Fruit fly (Drosophila melanogaster) whole organism, embryonic: ENCODE data around the gene mthl9.

Experiments
- Atf3 ChIP-seq: fragments of 200-800 bp; sonication (Bioruptor generic); optimal IDR thresholded peaks from 3 replicates; lab custom pipeline; 2016; ENCODE audit warnings: missing biosample characterization, missing genetic modification characterization
- BEAF-32 ChIP-seq: fragments of 200-800 bp; sonication (Bioruptor generic); optimal IDR thresholded peaks from 3 replicates; lab custom pipeline; 2017; ENCODE audit warnings: missing biosample characterization, missing genetic modification characterization, mild to moderate bottlenecking, moderate library complexity, missing genetic modification reagents
- CG10267 ChIP-seq: fragments of 200-800 bp; sonication (Bioruptor generic); optimal IDR thresholded peaks from 2 replicates; lab custom pipeline; 2018; ENCODE audit warnings: missing biosample characterization, mild to moderate bottlenecking, missing genetic modification characterization, moderate library complexity
- CG1233 ChIP-seq: fragments of 200-800 bp; sonication (Bioruptor generic); optimal IDR thresholded peaks from 4 replicates; lab custom pipeline; 2018; ENCODE audit warnings: missing biosample characterization, mild to moderate bottlenecking, missing genetic modification characterization
- CG12391 ChIP-seq: fragments of 200-800 bp; sonication (Bioruptor generic); optimal IDR thresholded peaks from 3 replicates; lab custom pipeline; 2018; ENCODE audit warnings: missing biosample characterization, mild to moderate bottlenecking, missing genetic modification characterization, moderate library complexity
- CG12659 ChIP-seq: fragments of 200-800 bp; sonication (Bioruptor generic); optimal IDR thresholded peaks from 3 replicates; lab custom pipeline; 2017; ENCODE audit warnings: mild to moderate bottlenecking, missing biosample characterization, missing genetic modification reagents, missing genetic modification characterization
- CG13287 ChIP-seq: fragments of 200-800 bp; sonication (Bioruptor generic); IDR thresholded peaks from 2 replicates; pipeline ENCODE4 v1.3.6; 2022; ENCODE audit warnings: missing biosample characterization, missing genetic modification characterization; ENCODE audit not compliant: partially characterized antibody
- CG14710 ChIP-seq: fragments of 200-800 bp; sonication (Bioruptor generic); optimal IDR thresholded peaks from 3 replicates; lab custom pipeline; 2019; ENCODE audit warnings: missing biosample characterization, mild to moderate bottlenecking, missing genetic modification characterization, moderate library complexity
- CG15601 ChIP-seq: fragments of 200-800 bp; sonication (Bioruptor generic); optimal IDR thresholded peaks from 3 replicates; lab custom pipeline; 2019; ENCODE audit warnings: missing biosample characterization, mild to moderate bottlenecking, missing genetic modification characterization, moderate library complexity
- CG16813 ChIP-seq: fragments of 200-800 bp; sonication (Bioruptor generic); IDR thresholded peaks from 3 replicates; pipeline ENCODE4 v1.3.6; 2022; ENCODE audit warnings: missing biosample characterization, missing genetic modification characterization; ENCODE audit not compliant: partially characterized antibody
- CG2116 ChIP-seq: fragments of 200-800 bp; sonication (Bioruptor generic); optimal IDR thresholded peaks from 3 replicates; lab custom pipeline; 2018; ENCODE audit warnings: missing biosample characterization, mild to moderate bottlenecking, missing genetic modification characterization
- CG3163 ChIP-seq: fragments of 200-800 bp; sonication (Bioruptor generic); optimal IDR thresholded peaks from 3 replicates; lab custom pipeline; 2016; ENCODE audit warnings: missing biosample characterization, missing genetic modification characterization
- CG34376 ChIP-seq: fragments of 200-800 bp; sonication (Bioruptor generic); optimal IDR thresholded peaks from 2 replicates; lab custom pipeline; 2018; ENCODE audit warnings: missing biosample characterization, mild to moderate bottlenecking, missing genetic modification characterization
- CG4617 ChIP-seq: fragments of 200-800 bp; sonication (Bioruptor generic); optimal IDR thresholded peaks from 3 replicates; lab custom pipeline; 2016; ENCODE audit warnings: missing biosample characterization, missing genetic modification characterization, borderline replicate concordance
- CG6791 ChIP-seq: fragments of 200-800 bp; sonication (Bioruptor generic); IDR thresholded peaks from 3 replicates; pipeline ENCODE4 v1.3.6; 2022; ENCODE audit warnings: missing biosample characterization, missing genetic modification characterization; ENCODE audit not compliant: partially characterized antibody
- CG7928 ChIP-seq: fragments of 200-800 bp; sonication (Bioruptor generic); optimal IDR thresholded peaks from 2 replicates; lab custom pipeline; 2017; ENCODE audit warnings: missing biosample characterization, mild to moderate bottlenecking, missing genetic modification characterization
- CG7963 ChIP-seq: fragments of 200-800 bp; sonication (Bioruptor generic); IDR thresholded peaks from 3 replicates; pipeline ENCODE4 v1.3.6; 2022; ENCODE audit warnings: missing biosample characterization, missing genetic modification characterization; ENCODE audit not compliant: partially characterized antibody
- CG8290 ChIP-seq, 3 experiments: fragments of 200-800 bp; sonication (Bioruptor generic); optimal IDR thresholded peaks; 2 replicates each; lab custom pipeline; 2016 to 2019; ENCODE audit warnings: missing biosample characterization in 3 of 3, missing genetic modification characterization in 3 of 3, mild to moderate bottlenecking in 2 of 3, moderate library complexity in 1 of 3
- CG9437 ChIP-seq: fragments of 200-800 bp; sonication (Bioruptor generic); optimal IDR thresholded peaks from 2 replicates; lab custom pipeline; 2018; ENCODE audit warnings: missing biosample characterization, mild to moderate bottlenecking, missing genetic modification characterization
- E2f2 ChIP-seq: fragments of 200-800 bp; sonication (Bioruptor generic); IDR thresholded peaks from 2 replicates; pipeline ENCODE4 v1.3.6; 2022; ENCODE audit warnings: missing biosample characterization, missing genetic modification characterization
- ERR ChIP-seq: fragments of 200-800 bp; sonication (Bioruptor generic); optimal IDR thresholded peaks from 2 replicates; lab custom pipeline; 2016; ENCODE audit warnings: missing biosample characterization, missing genetic modification characterization
- Elba2 ChIP-seq: fragments of 200-800 bp; sonication (Bioruptor generic); optimal IDR thresholded peaks from 3 replicates; lab custom pipeline; 2016; ENCODE audit warnings: missing biosample characterization, missing genetic modification characterization
- GATAe ChIP-seq: fragments of 200-800 bp; sonication (Bioruptor generic); conservative IDR thresholded peaks from 2 replicates; pipeline ENCODE4 v1.3.6; 2022; ENCODE audit warnings: missing biosample characterization, missing genetic modification characterization
- HLH4C ChIP-seq: fragments of 200-800 bp; sonication (Bioruptor generic); IDR thresholded peaks from 3 replicates; pipeline ENCODE4 v1.3.6; 2022; ENCODE audit warnings: missing biosample characterization, missing genetic modification characterization; ENCODE audit not compliant: partially characterized antibody
- Hmr ChIP-seq: fragments of 200-800 bp; sonication (Bioruptor generic); optimal IDR thresholded peaks from 3 replicates; lab custom pipeline; 2017; ENCODE audit warnings: mild to moderate bottlenecking, missing biosample characterization, missing genetic modification reagents, missing genetic modification characterization
- MTF-1 ChIP-seq: fragments of 200-800 bp; sonication (Bioruptor generic); optimal IDR thresholded peaks from 2 replicates; lab custom pipeline; 2018; ENCODE audit warnings: missing biosample characterization, mild to moderate bottlenecking, missing genetic modification characterization, borderline replicate concordance
- Myb ChIP-seq: fragments of 200-800 bp; sonication (Bioruptor generic); optimal IDR thresholded peaks from 2 replicates; lab custom pipeline; 2016; ENCODE audit warnings: missing biosample characterization, missing genetic modification characterization
- Nf-YB ChIP-seq: fragments of 200-800 bp; sonication (Bioruptor generic); optimal IDR thresholded peaks from 3 replicates; lab custom pipeline; 2019; ENCODE audit warnings: missing biosample characterization, mild to moderate bottlenecking, missing genetic modification characterization, moderate library complexity
- Nf-YC ChIP-seq: fragments of 200-800 bp; optimal IDR thresholded peaks from 3 replicates; lab custom pipeline; 2019; ENCODE audit warnings: missing biosample characterization, mild to moderate bottlenecking, missing genetic modification characterization, moderate library complexity
- Opbp ChIP-seq: fragments of 200-800 bp; sonication (Bioruptor generic); IDR thresholded peaks from 3 replicates; pipeline ENCODE4 v1.3.6; 2022; ENCODE audit warnings: missing biosample characterization, missing genetic modification characterization; ENCODE audit not compliant: partially characterized antibody
- Rfx ChIP-seq: fragments of 200-800 bp; sonication (Bioruptor generic); IDR thresholded peaks from 2 replicates; pipeline ENCODE4 v1.3.6; 2022; ENCODE audit warnings: missing biosample characterization, missing genetic modification characterization
- Sry-δ ChIP-seq: fragments of 200-800 bp; sonication (Bioruptor generic); optimal IDR thresholded peaks from 2 replicates; lab custom pipeline; 2016; ENCODE audit warnings: missing biosample characterization, missing genetic modification characterization
- Stat92E ChIP-seq, 3 experiments: fragments of >200 bp in 2 of 3; fragments of 200-800 bp in 1 of 3; sonication (Bioruptor generic) in 1 of 3; optimal IDR thresholded peaks; 2 replicates each; lab custom pipeline; 2017 to 2019; ENCODE audit warnings: missing biosample characterization in 3 of 3, missing genetic modification characterization in 3 of 3, mild to moderate bottlenecking in 1 of 3, moderate library complexity in 1 of 3
- YL-1 ChIP-seq: fragments of 200-800 bp; sonication (Bioruptor generic); optimal IDR thresholded peaks from 3 replicates; lab custom pipeline; 2017; ENCODE audit warnings: missing biosample characterization, mild to moderate bottlenecking, missing genetic modification characterization
- ac ChIP-seq: fragments of 200-800 bp; sonication (Bioruptor generic); optimal IDR thresholded peaks from 3 replicates; lab custom pipeline; 2017; ENCODE audit warnings: missing biosample characterization, mild to moderate bottlenecking, missing genetic modification characterization
- amos ChIP-seq: fragments of 200-800 bp; sonication (Bioruptor generic); IDR thresholded peaks from 2 replicates; pipeline ENCODE4 v1.3.6; 2022; ENCODE audit warnings: missing biosample characterization, missing genetic modification characterization; ENCODE audit not compliant: partially characterized antibody
- caup ChIP-seq: fragments of 200-800 bp; sonication (Bioruptor generic); optimal IDR thresholded peaks from 3 replicates; lab custom pipeline; 2017; ENCODE audit warnings: missing biosample characterization, mild to moderate bottlenecking, missing genetic modification characterization, moderate library complexity; ENCODE audit not compliant: severe bottlenecking
- eyg ChIP-seq: fragments of 200-800 bp; sonication (Bioruptor generic); optimal IDR thresholded peaks from 3 replicates; lab custom pipeline; 2016; ENCODE audit warnings: missing biosample characterization, missing genetic modification characterization
- knrl ChIP-seq: fragments of 200-800 bp; sonication (Bioruptor generic); IDR thresholded peaks from 3 replicates; pipeline ENCODE4 v1.3.6; 2022; ENCODE audit warnings: missing biosample characterization, missing genetic modification characterization; ENCODE audit not compliant: partially characterized antibody
- pzg ChIP-seq: fragments of 200-800 bp; sonication (Bioruptor generic); optimal IDR thresholded peaks from 3 replicates; lab custom pipeline; 2018; ENCODE audit warnings: missing biosample characterization, mild to moderate bottlenecking, missing genetic modification characterization, moderate library complexity
- slbo ChIP-seq: fragments of 200-800 bp; sonication (Bioruptor generic); IDR thresholded peaks from 2 replicates; pipeline ENCODE4 v1.3.6; 2022; ENCODE audit warnings: missing biosample characterization, missing genetic modification characterization
- stwl ChIP-seq: fragments of 200-800 bp; sonication (Bioruptor generic); optimal IDR thresholded peaks from 3 replicates; lab custom pipeline; 2018; ENCODE audit warnings: missing biosample characterization, mild to moderate bottlenecking, missing genetic modification characterization, moderate library complexity
- tin ChIP-seq: fragments of 200-800 bp; sonication (Bioruptor generic); optimal IDR thresholded peaks from 3 replicates; lab custom pipeline; 2016; ENCODE audit warnings: missing biosample characterization, missing genetic modification characterization
- tll ChIP-seq, 2 experiments: fragments of 200-800 bp in 1 of 2; fragments of >200 bp in 1 of 2; sonication (Bioruptor generic) in 1 of 2; optimal IDR thresholded peaks; 2 replicates each; lab custom pipeline; 2017 to 2019; ENCODE audit warnings: missing biosample characterization in 2 of 2, missing genetic modification characterization in 2 of 2, mild to moderate bottlenecking in 1 of 2, moderate library complexity in 1 of 2
- vfl ChIP-seq: fragments of 200-800 bp; sonication (Bioruptor generic); optimal IDR thresholded peaks from 2 replicates; lab custom pipeline; 2016; ENCODE audit warnings: missing biosample characterization, missing genetic modification characterization

The mthl9 gene

DNA sequence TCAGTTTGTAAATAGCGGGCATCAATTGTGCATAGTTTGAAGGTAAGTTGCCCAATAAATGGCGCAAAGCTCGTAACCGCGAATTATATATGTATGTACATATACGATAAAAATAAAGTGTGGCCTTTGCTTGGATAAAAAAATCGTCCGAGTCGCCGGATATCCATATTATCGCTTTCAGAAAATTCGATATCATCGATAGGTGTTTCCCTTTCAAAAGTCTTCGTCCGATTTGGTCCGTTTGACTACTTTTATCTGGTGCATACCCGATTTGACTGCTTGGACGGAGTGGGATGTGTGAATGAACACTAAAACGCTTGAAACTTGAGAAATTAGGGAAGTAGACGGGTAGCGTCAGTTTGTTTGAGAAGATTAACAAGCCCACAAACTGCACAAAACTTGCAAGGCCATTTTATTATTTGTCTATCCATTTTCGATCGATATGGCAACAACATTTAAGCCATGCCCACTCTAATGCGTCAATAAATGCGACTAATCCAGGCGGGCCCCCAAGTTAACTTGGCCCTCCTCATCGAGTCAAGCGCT lies 2.9 kb downstream of the mthl9 start (continued):
- TF ChIP-seq CG12659 (GFP tag; lab: Kevin White, UChicago) = peak; percentile 49
- no peak for TF ChIP-seq Rfx (GFP tag; lab: Robert Waterston, UW)
- no peak for TF ChIP-seq CG4617 (GFP tag; lab: Kevin White, UChicago)
- no peak for TF ChIP-seq ac (GFP tag; lab: Kevin White, UChicago)
- no peak for TF ChIP-seq ERR
- TF ChIP-seq Atf3 (GFP tag; lab: Kevin White, UChicago) = no peak
- TF ChIP-seq tin = no peak
- no peak for TF ChIP-seq slbo (GFP tag; lab: Robert Waterston, UW)
- no peak for TF ChIP-seq CG12391

DNA sequence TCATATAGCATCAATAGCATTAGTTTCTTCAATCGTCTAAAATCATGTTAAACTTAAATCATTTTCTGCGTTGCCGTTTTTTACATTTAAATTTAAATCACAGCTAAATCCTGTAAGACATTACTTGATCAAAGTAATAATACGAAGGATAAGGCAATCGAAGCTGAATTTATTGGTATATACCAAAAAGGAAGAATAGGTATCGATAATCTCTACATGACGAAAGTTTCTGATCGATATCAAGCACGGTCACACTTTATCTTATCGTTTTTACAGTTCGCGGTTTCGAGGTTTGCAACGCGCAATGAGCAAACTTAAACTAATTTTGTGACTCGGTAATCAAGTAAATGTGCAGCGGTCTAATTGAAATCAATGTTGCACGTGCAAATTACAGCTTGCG lies 4.3 kb downstream of the mthl9 start, which contains the start of the genes Atac3 and Ptpmeg:
Gene Atac3, minus strand, starts transcription at position 160 of the 400 bp plus-strand sequence.
Gene Ptpmeg, plus strand, starts transcription at position 265 of the 400 bp plus-strand sequence.
- TF ChIP-seq CG8290 (GFP tag; optimal IDR thresholded peaks at IDR 0.05; lab: Kevin White, UChicago) (peak; percentile 48), CG8290 (tag; optimal IDR thresholded peaks at IDR 0.05; lab: Kevin White, UChicago) (peak in 1 of 2 experiments; percentile 36), Myb (GFP tag; lab: Kevin White, UChicago) (peak; percentile 50), MTF-1 (GFP tag; lab: Kevin White, UChicago) (no peak), CG7928 (no peak), CG15601 (tag; lab: Kevin White, UChicago) (peak; percentile 10), BEAF-32 (peak; percentile 79), Stat92E (GFP tag; optimal IDR thresholded peaks at IDR 0.05; lab: Kevin White, UChicago) (peak in 1 of 3 experiments; percentile 9), CG13287 (GFP tag; lab: Robert Waterston, UW) (peak; percentile 68), Opbp (GFP tag; lab: Robert Waterston, UW) (peak; percentile 19; the same call in 1 of the 3 replicates), CG2116 (GFP tag; lab: Kevin White, UChicago) (peak; percentile 70), caup (GFP tag; lab: Kevin White, UChicago) (no peak), CG14710 (tag; lab: Kevin White, UChicago) (peak; percentile 52), CG7963 (0 out of 3 replicates have a peak, but pooled peaks have one; percentile 4), CG16813 (GFP tag; lab: Robert Waterston, UW) (peak; percentile 50; the same call in 2 of the 3 replicates), GATAe (GFP tag; lab: Robert Waterston, UW) (no peak), YL-1 (GFP tag; lab: Kevin White, UChicago) (peak; percentile 43), knrl (GFP tag; lab: Robert Waterston, UW) (peak; percentile 42; the same call in 1 of the 3 replicates), tll (GFP tag; optimal IDR thresholded peaks at IDR 0.05; lab: Kevin White, UChicago) (no peak), pzg (GFP tag; lab: Kevin White, UChicago) (peak; percentile 71), Hmr (GFP tag; lab: Kevin White, UChicago) (peak; percentile 15), CG9437 (peak; percentile 72), CG3163 (no peak), amos (GFP tag; lab: Robert Waterston, UW) (peak; percentile 60), CG6791 (GFP tag; lab: Robert Waterston, UW) (peak; percentile 57; the same call in 1 of the 3 replicates), HLH4C (GFP tag; lab: Robert Waterston, UW) (peak; percentile 29; the same call in 1 of the 3 replicates), Nf-YC (tag; lab: Kevin White, UChicago) (peak; percentile 27), vfl (no peak), Nf-YB (GFP tag; lab: Kevin White, UChicago) (no peak), CG1233 (GFP tag; lab: Kevin White, UChicago) (no peak), Elba2 (GFP tag; lab: Kevin White, UChicago) (no peak), CG10267 (peak; percentile 61), stwl (tag; lab: Kevin White, UChicago) (peak; percentile 95), CG34376 (GFP tag; lab: Kevin White, UChicago) (peak; percentile 3), Sry-δ (GFP tag; lab: Kevin White, UChicago) (peak; percentile 66), E2f2 (peak; percentile 74), eyg (GFP tag; lab: Kevin White, UChicago) (no peak)
